Worm (Caenorhabditis elegans) whole organism, L2 larva: ENCODE measurements around the gene ints-5.

Experiments
- C34F6.9 ChIP-seq: fragments of 150-350 bp; optimal IDR thresholded peaks from 2 replicates; lab custom pipeline; 2014; ENCODE audit warnings: missing biosample characterization, missing genetic modification characterization
- R02D3.7 ChIP-seq: fragments of 150-350 bp; optimal IDR thresholded peaks from 2 replicates; lab custom pipeline; 2014; ENCODE audit warnings: missing biosample characterization, missing genetic modification characterization
- aly-2 ChIP-seq: fragments of 150-350 bp; optimal IDR thresholded peaks from 2 replicates; lab custom pipeline; 2014; ENCODE audit warnings: missing biosample characterization, missing genetic modification characterization
- blmp-1 ChIP-seq: sonication (generic microtip); optimal IDR thresholded peaks from 2 replicates; lab custom pipeline; 2017; ENCODE audit warnings: missing genetic modification characterization, mild to moderate bottlenecking, missing compliant biosample characterization, antibody characterized with exemption, moderate library complexity; ENCODE audit not compliant: insufficient read depth
- ceh-16 ChIP-seq: fragments of 150-350 bp; optimal IDR thresholded peaks from 2 replicates; lab custom pipeline; 2014; ENCODE audit warnings: missing biosample characterization, missing genetic modification characterization
- ceh-82 ChIP-seq: fragments of 150-350 bp; optimal IDR thresholded peaks from 2 replicates; lab custom pipeline; 2014; ENCODE audit warnings: missing biosample characterization, missing genetic modification characterization
- crh-2 ChIP-seq: sonication (generic microtip); optimal IDR thresholded peaks from 2 replicates; lab custom pipeline; 2017; ENCODE audit warnings: missing biosample characterization, missing genetic modification characterization
- dmd-4 ChIP-seq: sonication (generic microtip); optimal IDR thresholded peaks from 2 replicates; lab custom pipeline; 2017; ENCODE audit warnings: missing biosample characterization, missing genetic modification characterization
- egl-27 ChIP-seq: sonication (generic microtip); optimal IDR thresholded peaks from 3 replicates; lab custom pipeline; 2017; ENCODE audit warnings: missing biosample characterization, missing genetic modification reagents, missing genetic modification characterization
- elt-3 ChIP-seq: sonication (generic microtip); optimal IDR thresholded peaks from 2 replicates; lab custom pipeline; 2017; ENCODE audit warnings: missing biosample characterization, missing genetic modification characterization
- fos-1 ChIP-seq: fragments of 150-350 bp; optimal IDR thresholded peaks from 2 replicates; lab custom pipeline; 2014; ENCODE audit warnings: missing biosample characterization, missing genetic modification characterization
- lin-13 ChIP-seq: fragments of 150-350 bp; optimal IDR thresholded peaks from 2 replicates; lab custom pipeline; 2014; ENCODE audit warnings: missing biosample characterization, missing genetic modification reagents, missing genetic modification characterization
- lin-39 ChIP-seq: fragments of 150-350 bp; optimal IDR thresholded peaks from 2 replicates; lab custom pipeline; 2014; ENCODE audit warnings: missing biosample characterization, missing genetic modification reagents, missing genetic modification characterization
- lsy-2 ChIP-seq, 2 experiments: fragments of 150-350 bp in 1 of 2; sonication (generic microtip) in 1 of 2; optimal IDR thresholded peaks; 2 replicates each; lab custom pipeline; 2014 to 2017; ENCODE audit warnings: missing biosample characterization in 2 of 2, missing genetic modification characterization in 2 of 2
- mab-5 ChIP-seq: fragments of 150-350 bp; optimal IDR thresholded peaks from 2 replicates; lab custom pipeline; 2014; ENCODE audit warnings: missing biosample characterization, missing genetic modification characterization
- mbf-1 ChIP-seq: sonication (generic microtip); optimal IDR thresholded peaks from 2 replicates; lab custom pipeline; 2017; ENCODE audit warnings: missing biosample characterization, missing genetic modification characterization
- mdl-1 ChIP-seq, 2 experiments: fragments of 150-350 bp in 1 of 2; sonication (generic microtip) in 1 of 2; optimal IDR thresholded peaks; 2 replicates each; lab custom pipeline; 2017; ENCODE audit warnings: missing biosample characterization in 2 of 2, missing genetic modification characterization in 2 of 2
- nhr-10 ChIP-seq: sonication (generic microtip); optimal IDR thresholded peaks from 2 replicates; lab custom pipeline; 2017; ENCODE audit warnings: missing biosample characterization, missing genetic modification characterization
- nhr-11 ChIP-seq: fragments of 150-350 bp; optimal IDR thresholded peaks from 2 replicates; lab custom pipeline; 2014; ENCODE audit warnings: missing biosample characterization, missing genetic modification characterization
- nhr-12 ChIP-seq: fragments of 150-350 bp; optimal IDR thresholded peaks from 2 replicates; lab custom pipeline; 2014; ENCODE audit warnings: missing biosample characterization, missing genetic modification characterization
- nhr-129 ChIP-seq: fragments of 150-350 bp; optimal IDR thresholded peaks from 2 replicates; lab custom pipeline; 2014; ENCODE audit warnings: missing biosample characterization, missing genetic modification characterization
- nhr-21 ChIP-seq: fragments of 150-350 bp; optimal IDR thresholded peaks from 2 replicates; lab custom pipeline; 2014; ENCODE audit warnings: missing biosample characterization, missing genetic modification characterization
- nhr-25 ChIP-seq: fragments of 150-350 bp; sonication (generic microtip); optimal IDR thresholded peaks from 3 replicates; lab custom pipeline; 2014; ENCODE audit warnings: missing biosample characterization, missing genetic modification characterization
- peb-1 ChIP-seq: fragments of 150-350 bp; optimal IDR thresholded peaks from 2 replicates; lab custom pipeline; 2014; ENCODE audit warnings: missing biosample characterization, missing genetic modification characterization
- sem-4 ChIP-seq: fragments of 150-350 bp; optimal IDR thresholded peaks from 2 replicates; lab custom pipeline; 2014; ENCODE audit warnings: missing biosample characterization, missing genetic modification reagents, missing genetic modification characterization
- sma-3 ChIP-seq: sonication (generic microtip); optimal IDR thresholded peaks from 2 replicates; lab custom pipeline; 2016; ENCODE audit warnings: missing genetic modification reagents, missing genetic modification characterization, missing compliant biosample characterization
- sma-9 ChIP-seq, 2 experiments: fragments of 150-350 bp in 1 of 2; sonication (generic microtip) in 1 of 2; optimal IDR thresholded peaks; 2 replicates each; lab custom pipeline; 2014 to 2016; ENCODE audit warnings: missing genetic modification characterization in 2 of 2, mild to moderate bottlenecking in 1 of 2, missing biosample characterization in 1 of 2, missing compliant biosample characterization in 1 of 2, missing genetic modification reagents in 1 of 2, moderate library complexity in 1 of 2
- snpc-4 ChIP-seq: fragments of 150-350 bp; optimal IDR thresholded peaks from 2 replicates; lab custom pipeline; 2014; ENCODE audit warnings: missing biosample characterization, missing genetic modification characterization
- unc-39 ChIP-seq: fragments of 150-350 bp; optimal IDR thresholded peaks from 2 replicates; lab custom pipeline; 2014; ENCODE audit warnings: missing biosample characterization, missing genetic modification characterization
- unc-55 ChIP-seq: fragments of 150-350 bp; sonication (generic microtip); optimal IDR thresholded peaks from 3 replicates; lab custom pipeline; 2014; ENCODE audit warnings: missing biosample characterization, missing genetic modification reagents, missing genetic modification characterization
- unc-62 ChIP-seq: fragments of 150-350 bp; optimal IDR thresholded peaks from 2 replicates; lab custom pipeline; 2014; ENCODE audit warnings: missing biosample characterization, missing genetic modification reagents, missing genetic modification characterization
- zag-1 ChIP-seq: fragments of 150-350 bp; optimal IDR thresholded peaks from 2 replicates; lab custom pipeline; 2014; ENCODE audit warnings: missing biosample characterization, missing genetic modification characterization
- ztf-1 ChIP-seq: fragments of 200-800 bp; sonication (Bioruptor generic); conservative IDR thresholded peaks from 2 replicates; pipeline ENCODE4 v1.3.6; 2022; ENCODE audit warnings: missing genetic modification characterization, missing compliant biosample characterization
- ztf-11 ChIP-seq: sonication (generic microtip); optimal IDR thresholded peaks from 2 replicates; lab custom pipeline; 2017; ENCODE audit warnings: missing biosample characterization, missing genetic modification characterization
- ztf-4 ChIP-seq: fragments of 150-350 bp; optimal IDR thresholded peaks from 2 replicates; lab custom pipeline; 2014; ENCODE audit warnings: missing biosample characterization, missing genetic modification characterization

Gene ints-5

DNA sequence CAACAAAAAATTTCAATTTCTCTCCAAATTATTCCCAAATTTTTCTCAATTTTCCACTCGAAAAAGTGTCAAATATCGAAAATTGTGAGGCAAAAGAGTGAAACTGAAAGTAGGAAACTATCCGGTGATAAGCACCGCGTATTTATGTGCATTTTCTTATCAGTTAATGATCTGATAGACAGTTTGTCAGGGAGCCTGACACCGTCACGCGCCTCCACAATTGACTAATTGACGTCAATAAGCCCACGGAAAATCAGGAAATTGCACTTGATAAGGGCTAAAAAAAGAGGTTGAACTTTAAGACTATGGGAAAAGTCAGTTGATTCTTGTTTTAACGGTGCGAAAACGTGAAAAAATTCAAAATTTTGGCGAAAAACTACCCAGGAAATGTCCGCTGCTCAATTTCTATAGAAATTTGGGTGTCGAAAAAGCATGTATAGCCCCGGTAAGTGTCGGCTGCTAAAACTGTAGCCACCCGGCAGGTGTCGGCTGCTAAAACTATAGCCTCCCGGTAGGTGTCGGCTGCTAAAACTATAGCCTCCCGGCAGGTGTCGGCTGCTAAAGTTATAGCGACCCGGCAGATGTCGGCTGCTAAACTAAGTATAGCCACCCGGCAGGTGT lies 43.8 kb downstream of the ints-5 start:
- TF ChIP-seq ztf-4 (tag; lab: Kevin White, UChicago) (no peak), egl-27 (no peak), nhr-25 (tag; lab: Kevin White, UChicago) (no peak), crh-2 (tag; lab: Kevin White, UChicago) (peak; percentile 61), unc-55 (GFP tag; lab: Kevin White, UChicago) (no peak), nhr-129 (tag; lab: Kevin White, UChicago) (peak; percentile 7), dmd-4 (no peak), R02D3.7 (no peak), lsy-2 (tag; optimal IDR thresholded peaks at IDR 0.05; lab: Kevin White, UChicago) (no peak), fos-1 (tag; lab: Kevin White, UChicago) (peak; percentile 71), ceh-82 (tag; lab: Kevin White, UChicago) (no peak), ceh-16 (tag; lab: Kevin White, UChicago) (no peak), mbf-1 (no peak), aly-2 (no peak), blmp-1 (tag; lab: Kevin White, UChicago) (no peak), sma-9 (GFP tag; optimal IDR thresholded peaks at IDR 0.05; lab: Kevin White, UChicago) (peak; percentile 74), sma-9 (tag; optimal IDR thresholded peaks at IDR 0.05; lab: Kevin White, UChicago) (no peak), nhr-11 (tag; lab: Kevin White, UChicago) (no peak), nhr-21 (tag; lab: Kevin White, UChicago) (peak; percentile 6), sma-3 (GFP tag; lab: Kevin White, UChicago) (peak; percentile 16), C34F6.9 (no peak), lin-13 (GFP tag; lab: Kevin White, UChicago) (no peak)

DNA sequence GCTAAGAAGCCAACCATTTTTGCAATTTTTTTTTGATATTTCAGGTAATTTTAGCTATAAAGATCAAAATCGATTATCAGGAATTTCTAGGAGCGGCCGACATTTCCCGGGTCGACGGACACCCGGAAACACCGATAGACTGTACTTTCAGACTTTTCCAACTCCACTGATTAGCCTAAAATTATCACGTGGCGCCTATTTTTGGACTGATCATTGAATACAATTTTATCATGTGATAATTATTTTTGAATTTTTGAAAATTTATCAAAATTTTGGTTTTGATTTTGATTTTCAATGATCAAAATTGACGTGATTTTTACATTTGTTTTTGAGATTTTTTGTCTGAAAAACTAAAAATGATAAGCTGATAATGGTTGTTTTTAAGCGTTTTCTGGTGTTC lies 44.6 kb downstream of the ints-5 start:
- TF ChIP-seq elt-3 (tag; lab: Kevin White, UChicago) (no peak), ceh-82 (tag; lab: Kevin White, UChicago) (no peak), nhr-10 (tag; lab: Kevin White, UChicago) (no peak), mdl-1 (tag; optimal IDR thresholded peaks at IDR 0.05; lab: Kevin White, UChicago) (no peak), ztf-11 (no peak)

DNA sequence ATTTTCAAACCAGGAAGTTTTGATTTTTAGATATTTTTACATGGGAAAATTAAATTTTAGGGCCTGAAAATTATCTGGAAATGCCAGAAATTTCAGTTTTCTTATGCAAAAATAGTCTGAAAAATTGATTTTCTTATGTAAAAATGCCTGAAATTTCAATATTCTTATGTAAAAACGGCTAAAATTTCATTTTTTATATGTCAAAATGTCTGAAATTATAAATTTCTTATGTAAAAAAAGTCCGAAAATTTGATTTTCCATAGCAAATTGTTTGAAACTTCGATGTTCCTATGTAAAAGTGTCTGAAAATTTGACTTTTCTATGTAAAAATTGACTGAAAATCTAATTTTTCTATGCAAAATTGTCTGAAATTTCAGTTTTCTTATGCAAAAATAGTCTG lies 45.9 kb downstream of the ints-5 start, which contains the start of gene Y51A2D.13:
Y51A2D.13 (minus strand) TSS at position 101 of the 400 bp plus-strand sequence.
- TF ChIP-seq ceh-82 (tag; lab: Kevin White, UChicago) (no peak), zag-1 (no peak), snpc-4 (no peak), fos-1 (tag; lab: Kevin White, UChicago) (no peak), peb-1 (tag; lab: Kevin White, UChicago) (no peak), unc-62 (GFP tag; lab: Kevin White, UChicago) (no peak), lin-39 (tag; lab: Kevin White, UChicago) (no peak), ztf-4 (tag; lab: Kevin White, UChicago) (no peak), sma-9 (GFP tag; optimal IDR thresholded peaks at IDR 0.05; lab: Kevin White, UChicago) (no peak), sma-9 (tag; optimal IDR thresholded peaks at IDR 0.05; lab: Kevin White, UChicago) (no peak), lsy-2 (tag; optimal IDR thresholded peaks at IDR 0.05; lab: Kevin White, UChicago) (no peak), ztf-1 (GFP tag; lab: Robert Waterston, UW) (no peak), unc-55 (GFP tag; lab: Kevin White, UChicago) (no peak), dmd-4 (no peak), unc-39 (no peak), mdl-1 (tag; optimal IDR thresholded peaks at IDR 0.05; lab: Kevin White, UChicago) (no peak), crh-2 (tag; lab: Kevin White, UChicago) (no peak), nhr-12 (tag; lab: Kevin White, UChicago) (no peak), mab-5 (no peak), nhr-25 (tag; lab: Kevin White, UChicago) (no peak), sem-4 (tag; lab: Kevin White, UChicago) (no peak)
- TF ChIP-seq, all 48 proteins: peak for 0
